Fruit fly (Drosophila melanogaster) whole organism, adult: Measurements from ENCODE around the gene Try29F.

Experiments
- Crg-1 ChIP-seq: fragments of 200-800 bp; sonication (Bioruptor generic); optimal IDR thresholded peaks from 2 replicates; lab custom pipeline; 2016; ENCODE audit warnings: missing biosample characterization, missing genetic modification characterization
- kay ChIP-seq: fragments of 200-800 bp; sonication (Bioruptor generic); peaks from one replicate; lab custom pipeline; 2016; ENCODE audit warnings: missing biosample characterization, missing genetic modification characterization, borderline replicate concordance

dm6 chr2L:8967235-8967634, 31.1 kb upstream of the Try29F start, which contains the start of gene CG18088:
- TF ChIP-seq Crg-1: no peak
- no peak for TF ChIP-seq kay (GFP tag; lab: Kevin White, UChicago)
